Worm (Caenorhabditis elegans): ENCODE data around the gene Y47D7A.2.

The Y47D7A.2 gene

ce11 chrV:4400118-4400517 lies 20.0 kb upstream of the Y47D7A.2 start, which contains the start of gene F13A2.4:
Gene F13A2.4 (minus strand): TSS chrV:4400218.
- TF ChIP-seq lin-32 (GFP tag; optimal IDR thresholded peaks at IDR 0.05): no peak
- TF ChIP-seq snpc-4 (tag; optimal IDR thresholded peaks at IDR 0.05): no peak
- no peak for TF ChIP-seq ceh-39 (tag; optimal IDR thresholded peaks at IDR 0.05)
- no peak for TF ChIP-seq mab-5 (tag; optimal IDR thresholded peaks at IDR 0.05)

- TF ChIP-seq M03D4.4 (tag; optimal IDR thresholded peaks at IDR 0.05): no peak
- no peak for TF ChIP-seq unc-39 (tag; optimal IDR thresholded peaks at IDR 0.05)
- TF ChIP-seq mls-2 (tag; optimal IDR thresholded peaks at IDR 0.05): no peak
- TF ChIP-seq unc-120 (tag; optimal IDR thresholded peaks at IDR 0.05; ENCODE audit: poor library complexity, severe bottlenecking): no peak
These were observed 18.2 kb upstream of the Y47D7A.2 start, which contains the start of gene F13A2.5 for ce11 chrV:4401865-4402264. Gene F13A2.5 (minus strand): TSS chrV:4401965.

DNA sequence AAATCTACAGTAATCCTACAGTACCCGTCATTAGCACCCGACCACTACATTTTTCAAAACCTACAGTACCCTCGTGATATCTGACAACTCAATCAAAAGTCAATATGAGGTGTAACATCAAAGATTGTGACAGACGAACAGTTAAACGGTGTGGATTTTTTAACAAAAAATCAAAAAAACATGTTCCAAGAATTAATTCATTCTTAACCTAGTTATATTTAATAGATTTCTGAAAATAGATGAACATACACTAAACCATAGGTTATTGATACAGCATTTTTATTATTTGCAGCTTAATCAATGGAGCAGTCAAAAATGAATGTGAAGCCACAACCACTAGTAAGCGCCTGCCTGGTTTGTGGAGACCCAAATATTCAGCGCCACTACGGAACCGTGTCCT lies 12.6 kb upstream of the Y47D7A.2 start, which contains the start of gene nhr-118:
nhr-118 (plus strand) TSS at position 301 of the 400 bp plus-strand sequence.
- no peak for TF ChIP-seq ces-1 (GFP tag; optimal IDR thresholded peaks at IDR 0.05)
- no peak for TF ChIP-seq unc-39 (tag; optimal IDR thresholded peaks at IDR 0.05)
- no peak for TF ChIP-seq ceh-43 (GFP tag; optimal IDR thresholded peaks at IDR 0.05)
- no peak for TF ChIP-seq zip-8 (tag; optimal IDR thresholded peaks at IDR 0.05)

- TF ChIP-seq cnd-1 (tag; optimal IDR thresholded peaks at IDR 0.05): no peak
- no peak for TF ChIP-seq snpc-4 (tag; optimal IDR thresholded peaks at IDR 0.05)
- TF ChIP-seq nhr-237 (tag; optimal IDR thresholded peaks at IDR 0.05): no peak
- no peak for TF ChIP-seq mab-5 (tag; optimal IDR thresholded peaks at IDR 0.05)
These were observed 9.4 kb upstream of the Y47D7A.2 start, which contains the start of gene Y47D7A.3 for ce11 chrV:4410643-4411042. Gene Y47D7A.3 (plus strand): TSS chrV:4410943.

DNA sequence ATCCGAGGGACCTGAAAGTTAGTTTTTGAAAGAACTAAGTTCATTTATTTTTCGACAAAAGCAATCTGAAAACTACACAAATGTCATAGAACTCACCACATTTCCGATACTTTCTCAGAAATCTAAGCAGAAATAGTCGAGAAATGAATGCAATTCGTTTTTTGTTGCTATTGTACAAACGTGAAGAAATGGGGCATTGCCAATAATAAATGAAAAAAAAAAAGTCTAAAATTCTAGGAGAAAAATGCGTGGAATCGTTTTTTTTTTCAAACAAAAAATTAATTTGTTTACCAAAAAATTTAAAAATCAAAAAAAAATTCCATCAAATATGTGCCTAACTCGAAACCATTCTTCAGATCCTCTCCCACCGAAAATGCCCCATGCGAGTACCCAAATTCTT lies 8.4 kb upstream of the Y47D7A.2 start, which contains the start of gene Y47D7A.17:
Y47D7A.17 (minus strand) TSS at position 101 of the 400 bp plus-strand sequence.
- TF ChIP-seq sem-2 (GFP tag; optimal IDR thresholded peaks at IDR 0.05) (no peak), mab-5 (tag; optimal IDR thresholded peaks at IDR 0.05) (no peak), snpc-4 (tag; optimal IDR thresholded peaks at IDR 0.05) (no peak), lin-32 (GFP tag; optimal IDR thresholded peaks at IDR 0.05) (no peak), ceh-43 (GFP tag; optimal IDR thresholded peaks at IDR 0.05) (no peak), unc-39 (tag; optimal IDR thresholded peaks at IDR 0.05) (no peak), unc-62 (GFP tag; optimal IDR thresholded peaks at IDR 0.05) (no peak), elt-1 (tag; optimal IDR thresholded peaks at IDR 0.05; ENCODE audit: borderline replicate concordance, insufficient read depth) (no peak), drap-1 (GFP tag; optimal IDR thresholded peaks at IDR 0.05) (no peak), nhr-12 (tag; optimal IDR thresholded peaks at IDR 0.05) (no peak)

ce11 chrV:4414613-4415071 lies 5.4 kb upstream of the Y47D7A.2 start, which contains the start of gene grl-5:
Gene grl-5 (minus strand): TSS chrV:4414663.
- TF ChIP-seq zip-8 (tag; optimal IDR thresholded peaks at IDR 0.05) (peak; percentile 48), flh-1 (GFP tag; optimal IDR thresholded peaks at IDR 0.05) (no peak)

DNA sequence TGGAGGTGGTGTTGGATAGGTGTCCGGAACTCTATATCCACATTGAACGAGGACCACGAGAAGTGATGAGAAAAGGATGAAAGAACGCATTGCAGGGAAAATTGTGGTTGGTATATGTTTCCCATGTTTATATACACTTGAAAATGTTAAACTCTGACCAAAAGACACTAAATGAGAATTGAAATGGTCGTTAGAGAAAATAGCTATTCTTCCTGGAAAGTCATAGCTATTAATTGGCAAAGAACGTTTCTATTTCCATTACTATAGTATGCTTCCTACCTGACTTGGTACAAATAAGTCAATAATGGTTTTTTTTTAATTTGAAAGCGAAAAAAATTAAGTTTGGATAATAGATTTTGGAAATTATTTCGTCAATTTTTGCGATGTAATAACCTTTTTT lies 3.4 kb upstream of the Y47D7A.2 start, which contains the start of gene Y47D7A.18:
Y47D7A.18 (minus strand) TSS at position 101 of the 400 bp plus-strand sequence.
- TF ChIP-seq tbx-8 (GFP tag; optimal IDR thresholded peaks at IDR 0.05) (no peak), bed-3 (GFP tag; optimal IDR thresholded peaks at IDR 0.05) (no peak), mab-5 (tag; optimal IDR thresholded peaks at IDR 0.05) (no peak), cnd-1 (tag; optimal IDR thresholded peaks at IDR 0.05) (no peak), nhr-28 (tag; optimal IDR thresholded peaks at IDR 0.05) (no peak), zip-8 (tag; optimal IDR thresholded peaks at IDR 0.05) (no peak), ces-1 (GFP tag; optimal IDR thresholded peaks at IDR 0.05) (no peak), nhr-237 (tag; optimal IDR thresholded peaks at IDR 0.05) (no peak), ceh-39 (tag; optimal IDR thresholded peaks at IDR 0.05) (no peak)

DNA sequence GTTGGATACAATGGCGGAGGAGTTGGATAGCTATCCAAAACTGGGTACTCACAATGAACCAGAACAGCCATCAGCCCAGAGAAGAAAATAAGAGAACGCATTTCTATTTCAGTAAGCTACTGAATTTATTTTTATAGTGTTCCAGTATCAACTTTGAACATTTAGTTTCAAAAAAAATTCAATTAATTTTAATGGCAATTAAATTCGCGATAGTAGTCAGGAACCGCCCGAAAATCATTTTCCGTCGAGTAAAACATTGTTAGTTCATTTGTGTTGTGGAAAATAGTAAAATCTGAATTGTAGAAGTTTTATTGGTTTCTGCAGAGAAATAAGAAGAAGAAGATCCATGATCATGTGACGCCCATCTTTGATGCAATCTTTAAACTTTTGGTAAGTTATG lies 2.0 kb upstream of the Y47D7A.2 start, which contains the start of gene Y47D7A.6:
Y47D7A.6 (minus strand) TSS at position 101 of the 400 bp plus-strand sequence.
- TF ChIP-seq unc-62 (GFP tag; optimal IDR thresholded peaks at IDR 0.05): no peak
- TF ChIP-seq bed-3 (GFP tag; optimal IDR thresholded peaks at IDR 0.05): no peak
- no peak for TF ChIP-seq lsy-2 (tag; optimal IDR thresholded peaks at IDR 0.05)
- no peak for TF ChIP-seq lin-32 (GFP tag; optimal IDR thresholded peaks at IDR 0.05)
- TF ChIP-seq nhr-12 (tag; optimal IDR thresholded peaks at IDR 0.05): no peak
- TF ChIP-seq lin-13 (tag; optimal IDR thresholded peaks at IDR 0.05): no peak
- no peak for TF ChIP-seq sem-2 (GFP tag; optimal IDR thresholded peaks at IDR 0.05)
- no peak for TF ChIP-seq hlh-1 (tag; optimal IDR thresholded peaks at IDR 0.05)
- TF ChIP-seq ham-2 (GFP tag; optimal IDR thresholded peaks at IDR 0.05): no peak
- no peak for TF ChIP-seq blmp-1 (tag; optimal IDR thresholded peaks at IDR 0.05)
- TF ChIP-seq nhr-2 (tag; optimal IDR thresholded peaks at IDR 0.05): no peak
- TF ChIP-seq zip-8 (tag; optimal IDR thresholded peaks at IDR 0.05): no peak
